Worm (Caenorhabditis elegans) whole organism, L1 larva: ENCODE measurements around the gene F26F12.5.

Experiments used
- C16A3.4 ChIP-seq: fragments of 150-350 bp; optimal IDR thresholded peaks from 2 replicates; lab custom pipeline; 2014; ENCODE audit warnings: missing biosample characterization, missing genetic modification characterization
- C34B4.2 ChIP-seq: sonication (generic microtip); optimal IDR thresholded peaks from 2 replicates; lab custom pipeline; 2017; ENCODE audit warnings: mild to moderate bottlenecking, missing genetic modification characterization, missing compliant biosample characterization
- Y116A8C.19 ChIP-seq: sonication (generic microtip); optimal IDR thresholded peaks from 2 replicates; lab custom pipeline; 2016; ENCODE audit warnings: missing compliant biosample characterization, missing genetic modification characterization, borderline replicate concordance
- ama-1 ChIP-seq: fragments of 150-350 bp; optimal IDR thresholded peaks from 2 replicates; lab custom pipeline; 2014
- blmp-1 ChIP-seq: fragments of 150-350 bp; optimal IDR thresholded peaks from 2 replicates; lab custom pipeline; 2014; ENCODE audit warnings: missing biosample characterization, missing genetic modification characterization
- ceh-8 ChIP-seq: fragments of 200-800 bp; sonication (Bioruptor generic); optimal IDR thresholded peaks from 2 replicates; lab custom pipeline; 2018; ENCODE audit warnings: mild to moderate bottlenecking, missing genetic modification characterization, moderate library complexity, missing compliant biosample characterization
- dsc-1 ChIP-seq: sonication (generic microtip); optimal IDR thresholded peaks from 2 replicates; lab custom pipeline; 2016; ENCODE audit warnings: mild to moderate bottlenecking, missing genetic modification characterization, missing compliant biosample characterization
- efl-1 ChIP-seq, 4 experiments: fragments of 150-350 bp; optimal IDR thresholded peaks in 3 of 4; peaks in 1 of 4; 1 replicate in 1 of 4; 2 replicates in 3 of 4; lab custom pipeline; 2014; ENCODE audit warnings: missing biosample characterization in 2 of 4, missing genetic modification characterization in 2 of 4, missing genetic modification reagents in 2 of 4
- elt-3 ChIP-seq, 6 experiments: fragments of 150-350 bp in 1 of 6; sonication (generic microtip); optimal IDR thresholded peaks; 2 replicates each; lab custom pipeline; 2017 to 2018; ENCODE audit warnings: missing biosample characterization in 6 of 6, missing genetic modification characterization in 6 of 6, inconsistent platforms in 1 of 6
- fkh-10 ChIP-seq: sonication (generic microtip); optimal IDR thresholded peaks from 2 replicates; lab custom pipeline; 2017; ENCODE audit warnings: missing biosample characterization, missing genetic modification reagents, missing genetic modification characterization
- fkh-8 ChIP-seq: sonication (generic microtip); optimal IDR thresholded peaks from 2 replicates; lab custom pipeline; 2016; ENCODE audit warnings: mild to moderate bottlenecking, missing genetic modification characterization, missing compliant biosample characterization
- hpl-2 ChIP-seq: fragments of 150-350 bp; optimal IDR thresholded peaks from 2 replicates; lab custom pipeline; 2014; ENCODE audit warnings: missing biosample characterization, missing genetic modification reagents, missing genetic modification characterization
- lin-14 ChIP-seq: fragments of 200-800 bp; sonication (Bioruptor generic); optimal IDR thresholded peaks from 2 replicates; lab custom pipeline; 2018; ENCODE audit warnings: mild to moderate bottlenecking, missing genetic modification characterization, moderate library complexity, missing compliant biosample characterization
- lin-35 ChIP-seq, 2 experiments: fragments of 150-350 bp; optimal IDR thresholded peaks; 2 replicates each; lab custom pipeline; 2014; ENCODE audit warnings: missing biosample characterization in 2 of 2, missing genetic modification characterization in 2 of 2, missing genetic modification reagents in 2 of 2
- lir-3 ChIP-seq: sonication (generic microtip); optimal IDR thresholded peaks from 2 replicates; lab custom pipeline; 2016; ENCODE audit warnings: mild to moderate bottlenecking, missing genetic modification characterization, moderate library complexity, missing compliant biosample characterization; ENCODE audit not compliant: poor library complexity
- lsy-2 ChIP-seq, 2 experiments: fragments of 150-350 bp; optimal IDR thresholded peaks; 2 replicates each; lab custom pipeline; 2014; ENCODE audit warnings: missing biosample characterization in 2 of 2, missing genetic modification characterization in 2 of 2
- mdl-1 ChIP-seq, 2 experiments: fragments of 150-350 bp; optimal IDR thresholded peaks; 2 replicates each; lab custom pipeline; 2014 to 2017; ENCODE audit warnings: missing biosample characterization in 2 of 2, missing genetic modification characterization in 2 of 2, inconsistent platforms in 1 of 2
- mef-2 ChIP-seq: fragments of 150-350 bp; optimal IDR thresholded peaks from 2 replicates; lab custom pipeline; 2014; ENCODE audit warnings: missing biosample characterization, missing genetic modification characterization
- nhr-11 ChIP-seq: fragments of 150-350 bp; optimal IDR thresholded peaks from 2 replicates; lab custom pipeline; 2014; ENCODE audit warnings: missing biosample characterization, missing genetic modification characterization
- nhr-19 ChIP-seq: fragments of 200-800 bp; sonication (Bioruptor generic); conservative IDR thresholded peaks from 2 replicates; pipeline ENCODE4 v1.3.6; 2022; ENCODE audit warnings: missing genetic modification characterization, missing compliant biosample characterization
- nhr-20 ChIP-seq: sonication (generic microtip); optimal IDR thresholded peaks from 2 replicates; lab custom pipeline; 2016; ENCODE audit warnings: mild to moderate bottlenecking, missing genetic modification characterization, missing compliant biosample characterization
- nhr-28 ChIP-seq: fragments of 150-350 bp; optimal IDR thresholded peaks from 2 replicates; lab custom pipeline; 2014; ENCODE audit warnings: missing biosample characterization, missing genetic modification characterization
- nhr-47 ChIP-seq: sonication (generic microtip); optimal IDR thresholded peaks from 2 replicates; lab custom pipeline; 2016; ENCODE audit warnings: mild to moderate bottlenecking, missing genetic modification characterization, moderate library complexity, missing compliant biosample characterization
- nhr-71 ChIP-seq: sonication (generic microtip); optimal IDR thresholded peaks from 2 replicates; lab custom pipeline; 2016; ENCODE audit warnings: mild to moderate bottlenecking, missing genetic modification characterization, moderate library complexity, missing compliant biosample characterization
- nhr-77 ChIP-seq: fragments of 150-350 bp; optimal IDR thresholded peaks from 2 replicates; lab custom pipeline; 2014; ENCODE audit warnings: missing biosample characterization, missing genetic modification characterization
- nhr-84 ChIP-seq: sonication (generic microtip); optimal IDR thresholded peaks from 2 replicates; lab custom pipeline; 2017; ENCODE audit warnings: missing biosample characterization, missing genetic modification characterization
- nhr-85 ChIP-seq: sonication (generic microtip); peaks from one replicate; lab custom pipeline; 2016; ENCODE audit warnings: missing genetic modification characterization, inconsistent platforms, missing compliant biosample characterization
- pax-3 ChIP-seq: fragments of 200-800 bp; sonication (Bioruptor generic); optimal IDR thresholded peaks from 2 replicates; lab custom pipeline; 2018; ENCODE audit warnings: mild to moderate bottlenecking, missing genetic modification characterization, moderate library complexity, missing compliant biosample characterization
- pqm-1 ChIP-seq: sonication (generic microtip); optimal IDR thresholded peaks from 3 replicates; lab custom pipeline; 2017; ENCODE audit warnings: missing biosample characterization, missing genetic modification characterization
- rnt-1 ChIP-seq: sonication (generic microtip); optimal IDR thresholded peaks from 2 replicates; lab custom pipeline; 2016; ENCODE audit warnings: mild to moderate bottlenecking, missing genetic modification characterization, moderate library complexity, missing compliant biosample characterization
- skn-1 ChIP-seq: fragments of 150-350 bp; optimal IDR thresholded peaks from 2 replicates; lab custom pipeline; 2014; ENCODE audit warnings: missing biosample characterization, missing genetic modification characterization
- snpc-4 ChIP-seq: fragments of 150-350 bp; optimal IDR thresholded peaks from 2 replicates; lab custom pipeline; 2014; ENCODE audit warnings: missing biosample characterization, missing genetic modification characterization
- snu-23 ChIP-seq: sonication (generic microtip); optimal IDR thresholded peaks from 2 replicates; lab custom pipeline; 2016; ENCODE audit warnings: missing genetic modification characterization, missing compliant biosample characterization
- sptf-1 ChIP-seq: fragments of 150-350 bp; optimal IDR thresholded peaks from 2 replicates; lab custom pipeline; 2014; ENCODE audit warnings: missing biosample characterization, missing genetic modification characterization
- tbx-2 ChIP-seq: sonication (generic microtip); optimal IDR thresholded peaks from 2 replicates; lab custom pipeline; 2016; ENCODE audit warnings: missing genetic modification characterization, missing compliant biosample characterization
- unc-130 ChIP-seq: fragments of 150-350 bp; optimal IDR thresholded peaks from 2 replicates; lab custom pipeline; 2017; ENCODE audit warnings: missing biosample characterization, missing genetic modification characterization, inconsistent platforms
- zip-4 ChIP-seq: fragments of 200-800 bp; sonication (Bioruptor generic); optimal IDR thresholded peaks from 2 replicates; lab custom pipeline; 2018; ENCODE audit warnings: mild to moderate bottlenecking, missing genetic modification characterization, moderate library complexity, missing compliant biosample characterization

The F26F12.5 gene

DNA sequence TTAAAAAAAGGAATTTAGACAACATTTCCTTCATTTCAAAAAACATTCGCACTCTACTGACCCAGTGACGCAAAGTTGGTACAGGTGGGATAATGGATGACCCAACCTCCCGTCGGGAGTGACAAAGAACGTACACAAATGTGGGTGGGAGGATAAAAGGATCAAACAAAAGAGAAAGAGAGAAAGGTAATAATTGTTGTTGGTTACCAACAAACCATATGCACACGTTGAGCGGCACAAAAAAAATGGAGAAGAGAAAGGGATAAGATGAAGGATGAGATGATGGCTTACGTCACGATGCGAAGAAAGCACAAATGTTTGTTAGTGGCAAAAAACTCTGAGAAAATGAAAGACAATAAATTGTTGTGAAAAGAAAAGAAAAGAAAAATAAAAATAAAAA, 13.4 kb downstream of the F26F12.5 start:
- TF ChIP-seq C16A3.4 (tag; lab: Kevin White, UChicago) = peak; percentile 17
- no peak for TF ChIP-seq zip-4
- no peak for TF ChIP-seq nhr-84 (tag; lab: Kevin White, UChicago)
- TF ChIP-seq nhr-28 (tag; lab: Kevin White, UChicago) = no peak
- peak; percentile 61 for TF ChIP-seq nhr-85 (tag; lab: Kevin White, UChicago)
- peak; percentile 36 for TF ChIP-seq nhr-20 (tag; lab: Kevin White, UChicago)
- TF ChIP-seq unc-130 (tag; lab: Kevin White, UChicago) = peak; percentile 35
- TF ChIP-seq rnt-1 = peak; percentile 41
- TF ChIP-seq nhr-19 = peak; percentile 34; the same call in 1 of the 2 replicates
- peak; percentile 26 for TF ChIP-seq nhr-77 (tag; lab: Kevin White, UChicago)
- no peak for TF ChIP-seq Y116A8C.19
- TF ChIP-seq blmp-1 (tag; lab: Kevin White, UChicago) = peak; percentile 48
- no peak for TF ChIP-seq skn-1 (tag; lab: Kevin White, UChicago)
- no peak for TF ChIP-seq mef-2 (tag; lab: Kevin White, UChicago)
- no peak for TF ChIP-seq lir-3 (tag; lab: Kevin White, UChicago)
- peak in 1 of 2 experiments; percentile 42 for TF ChIP-seq lsy-2 (tag; optimal IDR thresholded peaks at IDR 0.05; lab: Kevin White, UChicago)
- TF ChIP-seq snu-23 (GFP tag; lab: Kevin White, UChicago) = peak; percentile 38
- TF ChIP-seq sptf-1 = no peak
- peak in 1 of 2 experiments; percentile 2 for TF ChIP-seq efl-1 (optimal IDR thresholded peaks at IDR 0.05; lab: Kevin White, UChicago)
- TF ChIP-seq efl-1 (GFP tag; optimal IDR thresholded peaks at IDR 0.05 in 1 of 2; lab: Kevin White, UChicago) = no peak
- no peak for TF ChIP-seq pax-3 (tag; lab: Kevin White, UChicago)
- no peak for TF ChIP-seq ama-1 (lab: Kevin White, UChicago)
- TF ChIP-seq C34B4.2 (tag; lab: Kevin White, UChicago) = no peak
- peak; percentile 56 for TF ChIP-seq nhr-71 (tag; lab: Kevin White, UChicago)
- peak; percentile 68 for TF ChIP-seq lin-14
- no peak for TF ChIP-seq nhr-11 (tag; lab: Kevin White, UChicago)
- peak; percentile 24 for TF ChIP-seq tbx-2 (tag; lab: Kevin White, UChicago)
- no peak for TF ChIP-seq hpl-2 (GFP tag; lab: Kevin White, UChicago)

DNA sequence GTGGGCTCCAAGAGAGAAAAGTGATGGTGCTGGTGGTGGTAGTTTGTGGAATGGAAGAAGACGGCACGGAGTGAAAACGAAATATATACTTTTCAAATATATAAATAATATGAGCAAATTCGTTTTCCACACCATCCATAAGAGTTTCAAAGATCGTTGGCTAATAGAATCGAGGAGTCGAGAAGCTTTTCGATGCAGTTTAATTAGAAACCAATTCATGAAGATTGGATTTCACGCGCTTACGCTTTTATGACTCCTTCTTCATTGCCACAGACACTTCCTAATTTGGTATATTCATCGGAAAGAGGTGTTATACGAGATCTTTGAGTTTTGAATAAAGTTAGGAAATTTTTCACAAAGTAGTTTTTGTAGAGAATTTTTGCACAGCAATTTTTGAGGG, 14.3 kb downstream of the F26F12.5 start:
- TF ChIP-seq fkh-8 (tag; lab: Kevin White, UChicago) = no peak
- peak; percentile 27 for TF ChIP-seq lin-14
- peak; percentile 6 for TF ChIP-seq nhr-47 (tag; lab: Kevin White, UChicago)
- peak; percentile 67 for TF ChIP-seq dsc-1 (tag; lab: Kevin White, UChicago)

DNA sequence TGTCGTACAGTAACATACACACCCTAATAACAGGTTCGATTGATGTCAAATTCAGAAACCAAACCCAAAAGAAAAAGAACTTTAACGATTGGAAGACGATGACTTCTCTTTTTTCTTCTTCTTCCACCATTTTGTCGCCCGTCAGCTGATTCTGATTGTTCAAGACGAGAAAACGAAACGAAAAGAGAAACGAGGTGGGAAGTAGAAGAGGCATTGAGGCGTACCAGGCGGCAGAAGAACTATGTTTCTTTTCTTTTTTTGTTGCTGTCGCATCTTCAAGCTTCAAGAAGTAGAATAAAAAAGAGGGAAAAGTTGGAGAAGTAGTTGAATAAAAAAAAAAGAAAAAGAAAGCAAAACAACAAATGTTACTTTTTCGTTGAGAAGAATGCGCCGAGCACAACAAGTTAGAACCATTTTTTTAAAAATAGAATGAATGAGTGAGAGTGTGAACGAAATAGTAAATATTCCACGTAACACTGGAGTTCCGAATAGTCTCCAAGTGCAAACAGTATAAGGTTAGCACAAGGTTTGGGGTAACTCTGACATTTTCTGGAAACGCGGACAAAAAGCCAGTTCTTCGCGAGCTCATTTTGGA, 16.9 kb downstream of the F26F12.5 start:
- TF ChIP-seq pqm-1 (tag; lab: Kevin White, UChicago) = no peak
- peak; percentile 65 for TF ChIP-seq blmp-1 (tag; lab: Kevin White, UChicago)
- TF ChIP-seq fkh-10 (GFP tag; lab: Kevin White, UChicago) = peak; percentile 22
- peak; percentile 16 for TF ChIP-seq snu-23 (GFP tag; lab: Kevin White, UChicago)
- TF ChIP-seq C34B4.2 (tag; lab: Kevin White, UChicago) = no peak
- TF ChIP-seq lin-14 = peak; percentile 65
- TF ChIP-seq nhr-71 (tag; lab: Kevin White, UChicago) = peak; percentile 13
- peak; percentile 29 for TF ChIP-seq nhr-85 (tag; lab: Kevin White, UChicago)
- TF ChIP-seq mdl-1 (tag; optimal IDR thresholded peaks at IDR 0.05; lab: Kevin White, UChicago) = peak in 1 of 2 experiments; percentile 41
- TF ChIP-seq efl-1 (optimal IDR thresholded peaks at IDR 0.05; lab: Kevin White, UChicago) = no peak
- TF ChIP-seq efl-1 (GFP tag; optimal IDR thresholded peaks at IDR 0.05 in 1 of 2; lab: Kevin White, UChicago) = peak in 1 of 2 experiments; percentile 94
- TF ChIP-seq lin-35 (GFP tag; optimal IDR thresholded peaks at IDR 0.05; lab: Kevin White, UChicago) = peak in 1 of 2 experiments; percentile 25
- no peak for TF ChIP-seq ceh-8 (GFP tag; lab: Kevin White, UChicago)
- TF ChIP-seq snpc-4 (tag; lab: Kevin White, UChicago) = no peak
- TF ChIP-seq elt-3 (tag; optimal IDR thresholded peaks at IDR 0.05; lab: Kevin White, UChicago) = peak in 1 of 6 experiments; percentile 10
